Fruit fly (Drosophila melanogaster) whole organism, prepupa: ENCODE measurements around the gene Npc2d.

Source experiments
- CG16779 ChIP-seq: fragments of 200-800 bp; sonication (Bioruptor generic); optimal IDR thresholded peaks from 3 replicates; lab custom pipeline; 2017; ENCODE audit warnings: missing biosample characterization, mild to moderate bottlenecking, missing genetic modification characterization
- CG3032 ChIP-seq: fragments of 200-800 bp; optimal IDR thresholded peaks from 2 replicates; lab custom pipeline; 2019; ENCODE audit warnings: missing biosample characterization, mild to moderate bottlenecking, missing genetic modification characterization, moderate library complexity
- CG3919 ChIP-seq: fragments of 200-800 bp; sonication (Bioruptor generic); optimal IDR thresholded peaks from 3 replicates; lab custom pipeline; 2016; ENCODE audit warnings: missing biosample characterization, missing genetic modification characterization
- CG6163 ChIP-seq: fragments of 200-800 bp; sonication (Bioruptor generic); IDR thresholded peaks from 3 replicates; pipeline ENCODE4 v1.3.6; 2022; ENCODE audit warnings: missing biosample characterization, missing genetic modification characterization
- CG8632 ChIP-seq: fragments of 200-800 bp; sonication (Bioruptor generic); optimal IDR thresholded peaks from 3 replicates; lab custom pipeline; 2016; ENCODE audit warnings: missing biosample characterization, missing genetic modification characterization
- Eip93F ChIP-seq: fragments of 200-800 bp; sonication (Bioruptor generic); optimal IDR thresholded peaks from 2 replicates; lab custom pipeline; 2016; ENCODE audit warnings: missing biosample characterization, mild to moderate bottlenecking, missing genetic modification characterization
- Ets96B ChIP-seq: fragments of 200-800 bp; optimal IDR thresholded peaks from 2 replicates; lab custom pipeline; 2019; ENCODE audit warnings: missing biosample characterization, mild to moderate bottlenecking, missing genetic modification characterization, moderate library complexity
- OdsH ChIP-seq: fragments of 200-800 bp; sonication (Bioruptor generic); optimal IDR thresholded peaks from 3 replicates; lab custom pipeline; 2016; ENCODE audit warnings: missing biosample characterization, missing genetic modification characterization
- Smox ChIP-seq: fragments of 200-800 bp; sonication (Bioruptor generic); optimal IDR thresholded peaks from 3 replicates; lab custom pipeline; 2016; ENCODE audit warnings: missing biosample characterization, missing genetic modification characterization
- Sox14 ChIP-seq: fragments of 200-800 bp; sonication (Bioruptor generic); optimal IDR thresholded peaks from 3 replicates; lab custom pipeline; 2016; ENCODE audit warnings: missing biosample characterization, missing genetic modification characterization
- lz ChIP-seq: fragments of 200-800 bp; sonication (Bioruptor generic); optimal IDR thresholded peaks from 3 replicates; lab custom pipeline; 2016; ENCODE audit warnings: missing biosample characterization, missing genetic modification characterization
- net ChIP-seq: fragments of 200-800 bp; sonication (Bioruptor generic); optimal IDR thresholded peaks from 3 replicates; lab custom pipeline; 2016; ENCODE audit warnings: missing biosample characterization, missing genetic modification characterization
- spab ChIP-seq: fragments of 200-800 bp; sonication (Bioruptor generic); optimal IDR thresholded peaks from 2 replicates; lab custom pipeline; 2017; ENCODE audit warnings: missing biosample characterization, mild to moderate bottlenecking, missing genetic modification characterization, missing genetic modification reagents
- vri ChIP-seq: fragments of 200-800 bp; sonication (Bioruptor generic); optimal IDR thresholded peaks from 3 replicates; lab custom pipeline; 2016; ENCODE audit warnings: missing biosample characterization, mild to moderate bottlenecking, missing genetic modification characterization

dm6 chr3R:10099401-10099848 lies 43.5 kb upstream of the Npc2d start:
- no peak for TF ChIP-seq net
- TF ChIP-seq Sox14, result peak; percentile 21
- no peak for TF ChIP-seq lz (GFP tag; lab: Kevin White, UChicago)
- TF ChIP-seq OdsH (GFP tag; lab: Kevin White, UChicago), result no peak
- TF ChIP-seq CG6163, result no peak
- TF ChIP-seq CG3919 (GFP tag; lab: Kevin White, UChicago), result no peak
- no peak for TF ChIP-seq Eip93F
- no peak for TF ChIP-seq Smox (GFP tag; lab: Kevin White, UChicago)
- TF ChIP-seq spab, result no peak
- TF ChIP-seq CG16779 (tag; lab: Kevin White, UChicago), result no peak
- TF ChIP-seq Ets96B (tag; lab: Kevin White, UChicago), result no peak
- TF ChIP-seq CG3032, result no peak
- no peak for TF ChIP-seq CG8632 (GFP tag; lab: Kevin White, UChicago)
- TF ChIP-seq vri (GFP tag; lab: Kevin White, UChicago), result peak; percentile 62
